Worm (Caenorhabditis elegans): ENCODE measurements around the gene sta-2.

DNA sequence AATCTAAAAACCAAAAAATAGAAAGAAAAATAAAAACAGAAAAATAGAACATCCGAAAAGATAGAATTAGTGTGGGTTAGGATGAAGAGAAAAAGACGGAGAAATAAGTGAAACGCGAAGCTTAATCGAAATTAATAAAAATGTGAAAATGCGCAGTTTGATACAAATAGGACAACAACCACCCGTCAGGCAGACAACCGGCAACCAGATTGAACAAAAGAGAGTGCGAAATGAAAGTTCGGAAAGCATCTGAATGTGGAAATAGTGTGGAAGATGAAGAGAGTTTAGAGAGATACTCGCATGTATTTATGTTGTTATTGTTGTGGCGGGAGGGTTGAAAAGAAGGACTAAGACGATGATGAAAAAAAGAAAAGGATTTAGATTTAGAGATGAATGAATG lies 17.4 kb downstream of the sta-2 start:
- TF ChIP-seq ztf-23 (GFP tag; IDR thresholded peaks at IDR 0.05) (no peak), ref-1 (GFP tag; conservative IDR thresholded peaks at IDR 0.05) (no peak)

All from whole organism, midembryonic.